Fruit fly (Drosophila melanogaster) Kc167 (cell line): ENCODE measurements around the gene CG11975.

Source experiments
- h ChIP-seq: fragments of >200 bp; optimal IDR thresholded peaks from 3 replicates; lab custom pipeline; 2018; ENCODE audit warnings: missing external identifiers
- insv ChIP-seq: fragments of >200 bp; optimal IDR thresholded peaks from 3 replicates; lab custom pipeline; 2018; ENCODE audit warnings: missing external identifiers
- psq ChIP-seq: fragments of >200 bp; optimal IDR thresholded peaks from 2 replicates; lab custom pipeline; 2017; ENCODE audit warnings: missing external identifiers
- ttk ChIP-seq: sonication (Bioruptor generic); optimal IDR thresholded peaks from 2 replicates; lab custom pipeline; 2017; ENCODE audit warnings: missing external identifiers

DNA sequence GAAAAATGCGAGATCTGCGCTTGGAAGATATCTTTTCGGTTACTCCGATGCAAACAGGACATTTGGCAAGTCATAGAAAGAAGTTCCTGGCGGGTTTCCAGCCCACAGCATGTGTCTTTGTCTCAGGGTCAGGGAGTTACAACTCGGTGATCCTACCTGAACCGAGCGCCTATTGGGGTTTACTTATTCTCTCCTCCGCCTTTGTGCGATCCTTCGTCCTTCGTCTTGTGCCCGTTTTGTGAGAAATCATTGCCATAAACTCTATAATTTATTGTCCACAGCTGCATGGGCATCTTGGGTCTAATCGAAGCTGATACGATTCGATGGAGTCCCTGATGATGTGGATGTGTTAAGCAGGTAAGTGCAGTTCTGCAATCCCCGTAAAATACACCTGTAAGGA is 44.9 kb downstream of the CG11975 start:
- no peak for TF ChIP-seq h (lab: Kevin White, UChicago)
- TF ChIP-seq insv (lab: Kevin White, UChicago), result no peak
- no peak for TF ChIP-seq psq (lab: Kevin White, UChicago)
- no peak for TF ChIP-seq ttk (lab: Kevin White, UChicago)
